Fruit fly (Drosophila melanogaster) whole organism, embryonic: ENCODE measurements around the gene Gale.

Source experiments
- Awh ChIP-seq: fragments of 200-800 bp; sonication (Bioruptor generic); IDR thresholded peaks from 2 replicates; pipeline ENCODE4, ENCODE4 v1.3.6; 2022; ENCODE audit warnings: missing biosample characterization, missing genetic modification characterization
- CG10431 ChIP-seq: fragments of 200-800 bp; sonication (Bioruptor generic); optimal IDR thresholded peaks from 3 replicates; lab custom pipeline; 2018; ENCODE audit warnings: missing biosample characterization, mild to moderate bottlenecking, missing genetic modification characterization
- CG12155 ChIP-seq: fragments of 200-800 bp; sonication (Bioruptor generic); optimal IDR thresholded peaks from 3 replicates; lab custom pipeline; 2016; ENCODE audit warnings: missing biosample characterization, missing genetic modification characterization
- CG1233 ChIP-seq: fragments of 200-800 bp; sonication (Bioruptor generic); optimal IDR thresholded peaks from 4 replicates; lab custom pipeline; 2018; ENCODE audit warnings: missing biosample characterization, mild to moderate bottlenecking, missing genetic modification characterization
- CG12659 ChIP-seq: fragments of 200-800 bp; sonication (Bioruptor generic); optimal IDR thresholded peaks from 3 replicates; lab custom pipeline; 2017; ENCODE audit warnings: mild to moderate bottlenecking, missing biosample characterization, missing genetic modification reagents, missing genetic modification characterization
- CG12744 ChIP-seq: fragments of 200-800 bp; sonication (Bioruptor generic); optimal IDR thresholded peaks from 2 replicates; lab custom pipeline; 2016; ENCODE audit warnings: missing biosample characterization, missing genetic modification characterization
- CG17186 ChIP-seq: fragments of 200-800 bp; sonication (Bioruptor generic); optimal IDR thresholded peaks from 3 replicates; lab custom pipeline; 2017; ENCODE audit warnings: missing biosample characterization, missing genetic modification reagents, missing genetic modification characterization
- CG18262 ChIP-seq: fragments of 200-800 bp; optimal IDR thresholded peaks from 3 replicates; lab custom pipeline; 2019; ENCODE audit warnings: missing biosample characterization, mild to moderate bottlenecking, missing genetic modification characterization, moderate library complexity
- CG2116 ChIP-seq: fragments of 200-800 bp; sonication (Bioruptor generic); optimal IDR thresholded peaks from 3 replicates; lab custom pipeline; 2018; ENCODE audit warnings: missing biosample characterization, mild to moderate bottlenecking, missing genetic modification characterization
- CG2199 ChIP-seq: fragments of 200-800 bp; sonication (Bioruptor generic); IDR thresholded peaks from 3 replicates; pipeline ENCODE4 v1.3.6; 2022; ENCODE audit warnings: missing biosample characterization, missing genetic modification characterization
- CG42726 ChIP-seq: fragments of 200-800 bp; sonication (Bioruptor generic); IDR thresholded peaks from 2 replicates; pipeline ENCODE4 v1.3.6; 2022; ENCODE audit warnings: missing biosample characterization, missing genetic modification characterization; ENCODE audit not compliant: partially characterized antibody
- CG4282 ChIP-seq: fragments of 200-800 bp; sonication (Bioruptor generic); optimal IDR thresholded peaks from 2 replicates; lab custom pipeline; 2016; ENCODE audit warnings: missing biosample characterization, missing genetic modification characterization
- CG4707 ChIP-seq: fragments of 200-800 bp; sonication (Bioruptor generic); optimal IDR thresholded peaks from 2 replicates; lab custom pipeline; 2018; ENCODE audit warnings: missing biosample characterization, mild to moderate bottlenecking, missing genetic modification characterization, moderate library complexity
- CG6813 ChIP-seq: fragments of 200-800 bp; sonication (Bioruptor generic); optimal IDR thresholded peaks from 2 replicates; lab custom pipeline; 2017; ENCODE audit warnings: missing biosample characterization, missing genetic modification characterization, mild to moderate bottlenecking, moderate library complexity, missing genetic modification reagents
- CG7786 ChIP-seq: fragments of 200-800 bp; sonication (Bioruptor generic); optimal IDR thresholded peaks from 2 replicates; lab custom pipeline; 2016; ENCODE audit warnings: missing biosample characterization, missing genetic modification characterization
- Dref ChIP-seq: fragments of 200-800 bp; sonication (Bioruptor generic); IDR thresholded peaks from 2 replicates; pipeline ENCODE4 v1.3.6; 2022; ENCODE audit warnings: missing biosample characterization, missing genetic modification characterization
- Elba2 ChIP-seq: fragments of 200-800 bp; sonication (Bioruptor generic); optimal IDR thresholded peaks from 3 replicates; lab custom pipeline; 2016; ENCODE audit warnings: missing biosample characterization, missing genetic modification characterization
- Fer3 ChIP-seq: fragments of 200-800 bp; sonication (Bioruptor generic); optimal IDR thresholded peaks from 2 replicates; lab custom pipeline; 2018; ENCODE audit warnings: missing biosample characterization, mild to moderate bottlenecking, missing genetic modification characterization, moderate library complexity
- Hey ChIP-seq: fragments of 200-800 bp; sonication (Bioruptor generic); optimal IDR thresholded peaks from 3 replicates; lab custom pipeline; 2018; ENCODE audit warnings: missing biosample characterization, mild to moderate bottlenecking, missing genetic modification characterization
- NK7.1 ChIP-seq: fragments of 200-800 bp; sonication (Bioruptor generic); optimal IDR thresholded peaks from 3 replicates; lab custom pipeline; 2016; ENCODE audit warnings: missing biosample characterization, missing genetic modification characterization
- Nf-YC ChIP-seq: fragments of 200-800 bp; optimal IDR thresholded peaks from 3 replicates; lab custom pipeline; 2019; ENCODE audit warnings: missing biosample characterization, mild to moderate bottlenecking, missing genetic modification characterization, moderate library complexity
- Oaz ChIP-seq: fragments of 200-800 bp; sonication (Bioruptor generic); IDR thresholded peaks from 2 replicates; pipeline ENCODE4 v1.3.6; 2022; ENCODE audit warnings: missing biosample characterization, missing genetic modification characterization
- Oli ChIP-seq: fragments of 200-800 bp; sonication (Bioruptor generic); optimal IDR thresholded peaks from 2 replicates; lab custom pipeline; 2018; ENCODE audit warnings: missing biosample characterization, mild to moderate bottlenecking, missing genetic modification characterization, moderate library complexity
- Optix ChIP-seq: fragments of 200-800 bp; sonication (Bioruptor generic); IDR thresholded peaks from 3 replicates; pipeline ENCODE4 v1.3.6; 2022; ENCODE audit warnings: missing biosample characterization, missing genetic modification characterization
- Ptx1 ChIP-seq: fragments of 200-800 bp; sonication (Bioruptor generic); IDR thresholded peaks from 2 replicates; pipeline ENCODE4 v1.3.6; 2022; ENCODE audit warnings: missing biosample characterization, missing genetic modification characterization
- Six4 ChIP-seq: fragments of 200-800 bp; sonication (Bioruptor generic); optimal IDR thresholded peaks from 2 replicates; lab custom pipeline; 2016; ENCODE audit warnings: missing biosample characterization, missing genetic modification characterization
- Ssrp ChIP-seq: fragments of 200-800 bp; sonication (Bioruptor generic); optimal IDR thresholded peaks from 2 replicates; lab custom pipeline; 2018; ENCODE audit warnings: missing biosample characterization, mild to moderate bottlenecking, missing genetic modification characterization, moderate library complexity
- Stat92E ChIP-seq, 3 experiments: fragments of >200 bp in 2 of 3; fragments of 200-800 bp in 1 of 3; sonication (Bioruptor generic) in 1 of 3; optimal IDR thresholded peaks; 2 replicates each; lab custom pipeline; 2017 to 2019; ENCODE audit warnings: missing biosample characterization in 3 of 3, missing genetic modification characterization in 3 of 3, mild to moderate bottlenecking in 1 of 3, moderate library complexity in 1 of 3
- amos ChIP-seq: fragments of 200-800 bp; sonication (Bioruptor generic); IDR thresholded peaks from 2 replicates; pipeline ENCODE4 v1.3.6; 2022; ENCODE audit warnings: missing biosample characterization, missing genetic modification characterization; ENCODE audit not compliant: partially characterized antibody
- ase ChIP-seq: fragments of 200-800 bp; sonication (Bioruptor generic); IDR thresholded peaks from 3 replicates; pipeline ENCODE4 v1.3.6; 2022; ENCODE audit warnings: missing biosample characterization, missing genetic modification characterization
- az2 ChIP-seq: fragments of 200-800 bp; sonication (Bioruptor generic); optimal IDR thresholded peaks from 3 replicates; lab custom pipeline; 2016; ENCODE audit warnings: missing biosample characterization, missing genetic modification characterization
- bsh ChIP-seq, 2 experiments: fragments of 200-800 bp; sonication (Bioruptor generic); optimal IDR thresholded peaks; 2 replicates each; lab custom pipeline; 2017 to 2018; ENCODE audit warnings: mild to moderate bottlenecking in 2 of 2, missing biosample characterization in 2 of 2, missing genetic modification characterization in 2 of 2, moderate library complexity in 1 of 2
- dm ChIP-seq: fragments of 200-800 bp; sonication (Bioruptor generic); optimal IDR thresholded peaks from 3 replicates; lab custom pipeline; 2016; ENCODE audit warnings: missing biosample characterization, missing genetic modification characterization
- dmrt99B ChIP-seq: fragments of 200-800 bp; sonication (Bioruptor generic); optimal IDR thresholded peaks from 2 replicates; lab custom pipeline; 2018; ENCODE audit warnings: missing biosample characterization, mild to moderate bottlenecking, missing genetic modification characterization, moderate library complexity
- dysf ChIP-seq: fragments of 200-800 bp; sonication (Bioruptor generic); IDR thresholded peaks from 3 replicates; pipeline ENCODE4 v1.3.6; 2022; ENCODE audit warnings: missing biosample characterization, missing genetic modification characterization
- gfzf ChIP-seq: fragments of 200-800 bp; sonication (Bioruptor generic); optimal IDR thresholded peaks from 2 replicates; lab custom pipeline; 2016; ENCODE audit warnings: missing biosample characterization, mild to moderate bottlenecking, missing genetic modification characterization, moderate library complexity
- gsb-n ChIP-seq: fragments of 200-800 bp; sonication (Bioruptor generic); optimal IDR thresholded peaks from 3 replicates; lab custom pipeline; 2018; ENCODE audit warnings: missing biosample characterization, mild to moderate bottlenecking, missing genetic modification characterization
- hb ChIP-seq: fragments of 200-800 bp; sonication (Bioruptor generic); IDR thresholded peaks from 3 replicates; pipeline ENCODE4 v1.3.6; 2022; ENCODE audit warnings: missing biosample characterization, missing genetic modification characterization; ENCODE audit not compliant: partially characterized antibody
- inv ChIP-seq: fragments of 200-800 bp; sonication (Bioruptor generic); IDR thresholded peaks from 2 replicates; pipeline ENCODE4 v1.3.6; 2022; ENCODE audit warnings: missing biosample characterization, missing genetic modification characterization; ENCODE audit not compliant: partially characterized antibody
- nmo ChIP-seq: fragments of 200-800 bp; sonication (Bioruptor generic); optimal IDR thresholded peaks from 2 replicates; lab custom pipeline; 2018; ENCODE audit warnings: missing biosample characterization, mild to moderate bottlenecking, missing genetic modification characterization, moderate library complexity
- oc ChIP-seq: fragments of 200-800 bp; sonication (Bioruptor generic); optimal IDR thresholded peaks from 2 replicates; lab custom pipeline; 2018; ENCODE audit warnings: missing biosample characterization, mild to moderate bottlenecking, missing genetic modification characterization, moderate library complexity
- phol ChIP-seq: fragments of 200-800 bp; sonication (Bioruptor generic); optimal IDR thresholded peaks from 3 replicates; lab custom pipeline; 2018; ENCODE audit warnings: missing biosample characterization, mild to moderate bottlenecking, missing genetic modification characterization, moderate library complexity
- run ChIP-seq: fragments of 200-800 bp; sonication (Bioruptor generic); optimal IDR thresholded peaks from 3 replicates; lab custom pipeline; 2018; ENCODE audit warnings: missing biosample characterization, mild to moderate bottlenecking, missing genetic modification characterization
- sens ChIP-seq: fragments of 200-800 bp; sonication (Bioruptor generic); peaks from one replicate; lab custom pipeline; 2016; ENCODE audit warnings: missing biosample characterization, missing genetic modification characterization
- slp2 ChIP-seq: fragments of 200-800 bp; sonication (Bioruptor generic); optimal IDR thresholded peaks from 2 replicates; lab custom pipeline; 2016; ENCODE audit warnings: missing biosample characterization, missing genetic modification characterization
- tap ChIP-seq: fragments of 200-800 bp; optimal IDR thresholded peaks from 3 replicates; lab custom pipeline; 2019; ENCODE audit warnings: missing biosample characterization, mild to moderate bottlenecking, missing genetic modification characterization, moderate library complexity
- usp ChIP-seq: fragments of >200 bp; optimal IDR thresholded peaks from 2 replicates; lab custom pipeline; 2017; ENCODE audit warnings: missing biosample characterization, missing genetic modification characterization

Gale gene

dm6 chr3L:633272-634254, 14.8 kb upstream of the Gale start (continued):
- TF ChIP-seq Ptx1 (GFP tag; lab: Robert Waterston, UW) (peak; percentile 83), CG2199 (GFP tag; lab: Robert Waterston, UW) (peak; percentile 92; the same call in 1 of the 3 replicates), CG12744 (GFP tag; lab: Kevin White, UChicago) (peak; percentile 54), Nf-YC (tag; lab: Kevin White, UChicago) (peak; percentile 15), CG4282 (peak; percentile 12), Oaz (GFP tag; lab: Robert Waterston, UW) (peak; percentile 5; the same call in 1 of the 2 replicates), amos (GFP tag; lab: Robert Waterston, UW) (no peak), NK7.1 (peak; percentile 75), ase (GFP tag; lab: Robert Waterston, UW) (peak; percentile 82), Ssrp (peak; percentile 94), gfzf (GFP tag; lab: Kevin White, UChicago) (no peak), Oli (tag; lab: Kevin White, UChicago) (peak; percentile 91), Six4 (GFP tag; lab: Kevin White, UChicago) (peak; percentile 88), oc (tag; lab: Kevin White, UChicago) (peak; percentile 92), CG2116 (GFP tag; lab: Kevin White, UChicago) (peak; percentile 29), gsb-n (tag; lab: Kevin White, UChicago) (peak; percentile 90), dm (peak; percentile 70), CG10431 (peak; percentile 72), inv (GFP tag; lab: Robert Waterston, UW) (no peak), phol (tag; lab: Kevin White, UChicago) (peak; percentile 91), Optix (GFP tag; lab: Robert Waterston, UW) (peak; percentile 88), az2 (GFP tag; lab: Kevin White, UChicago) (peak; percentile 87), CG6813 (peak; percentile 60), bsh (GFP tag; optimal IDR thresholded peaks at IDR 0.05; lab: Kevin White, UChicago) (peak; percentile 35 to 96), run (peak; percentile 59), CG12659 (GFP tag; lab: Kevin White, UChicago) (peak; percentile 79), CG42726 (0 out of 2 replicates have a peak, but pooled peaks have one; percentile 32), dmrt99B (tag; lab: Kevin White, UChicago) (peak; percentile 84), CG12155 (GFP tag; lab: Kevin White, UChicago) (peak; percentile 52), dysf (GFP tag; lab: Robert Waterston, UW) (peak; percentile 78; the same call in 2 of the 3 replicates), Awh (peak; percentile 84), CG17186 (GFP tag; lab: Kevin White, UChicago) (peak; percentile 54), Hey (no peak), Stat92E (GFP tag; optimal IDR thresholded peaks at IDR 0.05; lab: Kevin White, UChicago) (peak in 1 of 3 experiments; percentile 66), sens (GFP tag; lab: Kevin White, UChicago) (peak; percentile 97), CG7786 (GFP tag; lab: Kevin White, UChicago) (peak; percentile 85), CG1233 (GFP tag; lab: Kevin White, UChicago) (peak; percentile 71), hb (GFP tag; lab: Robert Waterston, UW) (no peak), usp (GFP tag; lab: Kevin White, UChicago) (no peak), tap (tag; lab: Kevin White, UChicago) (peak; percentile 51), CG4707 (GFP tag; lab: Kevin White, UChicago) (peak; percentile 76), Elba2 (GFP tag; lab: Kevin White, UChicago) (no peak), CG18262 (tag; lab: Kevin White, UChicago) (peak; percentile 91), nmo (GFP tag; lab: Kevin White, UChicago) (peak; percentile 95), Dref (GFP tag; lab: Robert Waterston, UW) (no peak), Fer3 (tag; lab: Kevin White, UChicago) (peak; percentile 58), slp2 (GFP tag; lab: Kevin White, UChicago) (peak; percentile 85)
